Fruit fly (Drosophila melanogaster): ENCODE data around the gene CG1695.

Gene CG1695

dm6 chrX:20391230-20391629, 42.5 kb upstream of the CG1695 start (continued):
- TF ChIP-seq pnt (GFP tag; optimal IDR thresholded peaks at IDR 0.05) (no peak), CG13287 (GFP tag; IDR thresholded peaks at IDR 0.05; ENCODE audit: partially characterized antibody) (peak; percentile 45; the same call in 1 of the 2 replicates), CG32772 (GFP tag; IDR thresholded peaks at IDR 0.05) (no peak), danr (GFP tag; IDR thresholded peaks at IDR 0.05) (no peak), cwo (GFP tag; optimal IDR thresholded peaks at IDR 0.05) (no peak), Atf-2 (GFP tag; optimal IDR thresholded peaks at IDR 0.05) (no peak), p53 (GFP tag; optimal IDR thresholded peaks at IDR 0.05) (no peak), NK7.1 (GFP tag; optimal IDR thresholded peaks at IDR 0.05) (no peak), tna (GFP tag; IDR thresholded peaks at IDR 0.05; ENCODE audit: partially characterized antibody) (no peak), Adf1 (GFP tag; IDR thresholded peaks at IDR 0.05) (no peak), Ssrp (tag; optimal IDR thresholded peaks at IDR 0.05) (no peak), schlank (tag; optimal IDR thresholded peaks at IDR 0.05) (no peak), Lhr (GFP tag; optimal IDR thresholded peaks at IDR 0.05) (peak; percentile 17), CG14050 (GFP tag; IDR thresholded peaks at IDR 0.05) (no peak), Sry-β (GFP tag; optimal IDR thresholded peaks at IDR 0.05) (no peak), CG10267 (tag; optimal IDR thresholded peaks at IDR 0.05) (peak; percentile 7), grn (GFP tag; optimal IDR thresholded peaks at IDR 0.05) (no peak), CG8924 (tag; optimal IDR thresholded peaks at IDR 0.05) (no peak), CG8089 (GFP tag; optimal IDR thresholded peaks at IDR 0.05) (no peak), ro (GFP tag; IDR thresholded peaks at IDR 0.05) (no peak), ham (GFP tag; IDR thresholded peaks at IDR 0.05) (no peak), gcm (GFP tag; optimal IDR thresholded peaks at IDR 0.05) (no peak), MBD-R2 (GFP tag; IDR thresholded peaks at IDR 0.05) (peak; percentile 87), CG2116 (GFP tag; optimal IDR thresholded peaks at IDR 0.05) (no peak), CG3065 (GFP tag; optimal IDR thresholded peaks at IDR 0.05) (no peak), H15 (GFP tag; IDR thresholded peaks at IDR 0.05) (0 out of 3 replicates have a peak, but pooled peaks have one; percentile 12), vfl (GFP tag; optimal IDR thresholded peaks at IDR 0.05) (no peak), CG9817 (tag; optimal IDR thresholded peaks at IDR 0.05) (no peak), CG31224 (GFP tag; IDR thresholded peaks at IDR 0.05) (no peak), Atf6 (GFP tag; IDR thresholded peaks at IDR 0.05) (no peak), dysf (GFP tag; IDR thresholded peaks at IDR 0.05) (no peak), gfzf (GFP tag; optimal IDR thresholded peaks at IDR 0.05) (peak; percentile 82), Scr (GFP tag; IDR thresholded peaks at IDR 0.05; ENCODE audit: partially characterized antibody) (peak; percentile 17; the same call in 1 of the 2 replicates), bbx (GFP tag; IDR thresholded peaks at IDR 0.05; ENCODE audit: partially characterized antibody) (0 out of 2 replicates have a peak, but pooled peaks have one; percentile 34), Hmr (GFP tag; optimal IDR thresholded peaks at IDR 0.05) (no peak), PHDP (tag; optimal IDR thresholded peaks at IDR 0.05) (no peak), CG4404 (GFP tag; IDR thresholded peaks at IDR 0.05) (no peak), crp (GFP tag; optimal IDR thresholded peaks at IDR 0.05) (peak in 1 of 2 experiments; percentile 74), vvl (GFP tag; IDR thresholded peaks at IDR 0.05) (no peak), Dp (GFP tag; optimal IDR thresholded peaks at IDR 0.05) (peak; percentile 38), CG10959 (GFP tag; IDR thresholded peaks at IDR 0.05) (no peak), eyg (GFP tag; optimal IDR thresholded peaks at IDR 0.05) (no peak), fd96Cb (tag; optimal IDR thresholded peaks at IDR 0.05) (no peak), Fer2 (tag; optimal IDR thresholded peaks at IDR 0.05) (no peak), BEAF-32 (GFP tag; optimal IDR thresholded peaks at IDR 0.05) (peak; percentile 39), CG9437 (GFP tag; optimal IDR thresholded peaks at IDR 0.05) (no peak), CG3847 (GFP tag; IDR thresholded peaks at IDR 0.05) (no peak), sens (GFP tag) (peak; percentile 9), CG1603 (tag; optimal IDR thresholded peaks at IDR 0.05) (peak; percentile 78), dimm (GFP tag; IDR thresholded peaks at IDR 0.05) (no peak), CG7745 (tag; optimal IDR thresholded peaks at IDR 0.05) (no peak)

All from whole organism, embryonic.